Fruit fly (Drosophila melanogaster) S2 (cell line): ENCODE results near the gene CG15177.

Source experiments
- CG8478 ChIP-seq: fragments of >200 bp; optimal IDR thresholded peaks from 2 replicates; lab custom pipeline; 2018
- CTCF ChIP-seq, 2 experiments: fragments of >200 bp; optimal IDR thresholded peaks; 2 replicates each; lab custom pipeline; 2018

DNA sequence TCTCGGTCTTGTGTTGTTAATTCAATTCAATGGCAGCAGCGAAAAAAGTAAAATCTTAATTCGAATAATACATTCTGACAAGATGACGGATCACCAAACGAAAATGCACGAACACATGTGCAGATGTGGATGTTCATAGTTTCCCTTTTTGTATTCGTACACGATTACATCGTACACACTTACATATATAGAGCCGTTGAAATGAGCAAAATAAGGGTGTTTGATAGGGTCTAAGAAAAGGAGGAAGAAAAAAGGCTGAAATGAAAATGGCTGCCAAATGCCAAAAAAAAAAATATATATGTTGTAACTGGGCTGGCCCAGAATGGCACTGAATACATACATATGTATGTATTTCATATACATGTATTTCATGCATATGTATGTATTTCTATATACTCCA is 39.1 kb upstream of the CG15177 start:
- TF ChIP-seq CTCF (optimal IDR thresholded peaks at IDR 0.05; lab: Kevin White, UChicago) (no peak), CG8478 (lab: Kevin White, UChicago) (no peak)
